Fruit fly (Drosophila melanogaster) whole organism, embryonic: ENCODE measurements around the gene CG8861.

Source experiments
- Atf6 ChIP-seq: fragments of 200-800 bp; sonication (Bioruptor generic); IDR thresholded peaks from 2 replicates; pipeline ENCODE4 v1.3.6; 2022; ENCODE audit warnings: missing biosample characterization, missing genetic modification characterization
- BtbVII ChIP-seq: fragments of 200-800 bp; sonication (Bioruptor generic); optimal IDR thresholded peaks from 3 replicates; lab custom pipeline; 2017; ENCODE audit warnings: missing biosample characterization, mild to moderate bottlenecking, missing genetic modification characterization
- CG10267 ChIP-seq: fragments of 200-800 bp; sonication (Bioruptor generic); optimal IDR thresholded peaks from 2 replicates; lab custom pipeline; 2018; ENCODE audit warnings: missing biosample characterization, mild to moderate bottlenecking, missing genetic modification characterization, moderate library complexity
- CG1233 ChIP-seq: fragments of 200-800 bp; sonication (Bioruptor generic); optimal IDR thresholded peaks from 4 replicates; lab custom pipeline; 2018; ENCODE audit warnings: missing biosample characterization, mild to moderate bottlenecking, missing genetic modification characterization
- CG12769 ChIP-seq: fragments of 200-800 bp; sonication (Bioruptor generic); optimal IDR thresholded peaks from 2 replicates; lab custom pipeline; 2019; ENCODE audit warnings: missing biosample characterization, mild to moderate bottlenecking, missing genetic modification characterization, moderate library complexity
- CG13123 ChIP-seq: fragments of 200-800 bp; sonication (Bioruptor generic); optimal IDR thresholded peaks from 2 replicates; lab custom pipeline; 2016; ENCODE audit warnings: missing biosample characterization, missing genetic modification characterization
- CG14667 ChIP-seq: fragments of 200-800 bp; sonication (Bioruptor generic); IDR thresholded peaks from 2 replicates; pipeline ENCODE4 v1.3.6; 2022; ENCODE audit warnings: missing biosample characterization, missing genetic modification characterization
- CG14710 ChIP-seq: fragments of 200-800 bp; sonication (Bioruptor generic); optimal IDR thresholded peaks from 3 replicates; lab custom pipeline; 2019; ENCODE audit warnings: missing biosample characterization, mild to moderate bottlenecking, missing genetic modification characterization, moderate library complexity
- CG14965 ChIP-seq: fragments of 200-800 bp; sonication (Bioruptor generic); optimal IDR thresholded peaks from 2 replicates; lab custom pipeline; 2016; ENCODE audit warnings: missing biosample characterization, missing genetic modification characterization, borderline replicate concordance
- CG17361 ChIP-seq: fragments of 200-800 bp; sonication (Bioruptor generic); IDR thresholded peaks from 3 replicates; pipeline ENCODE4 v1.3.6; 2022; ENCODE audit warnings: missing biosample characterization, missing genetic modification characterization
- CG17829 ChIP-seq: fragments of 200-800 bp; optimal IDR thresholded peaks from 2 replicates; lab custom pipeline; 2019; ENCODE audit warnings: missing biosample characterization, mild to moderate bottlenecking, missing genetic modification characterization, moderate library complexity
- CG2712 ChIP-seq: fragments of 200-800 bp; optimal IDR thresholded peaks from 3 replicates; lab custom pipeline; 2019; ENCODE audit warnings: missing biosample characterization, mild to moderate bottlenecking, missing genetic modification characterization, moderate library complexity
- CG31224 ChIP-seq: fragments of 200-800 bp; sonication (Bioruptor generic); IDR thresholded peaks from 2 replicates; pipeline ENCODE4 v1.3.6; 2022; ENCODE audit warnings: missing biosample characterization, missing genetic modification characterization
- CG3847 ChIP-seq: fragments of 200-800 bp; sonication (Bioruptor generic); IDR thresholded peaks from 2 replicates; pipeline ENCODE4 v1.3.6; 2022; ENCODE audit warnings: missing biosample characterization, missing genetic modification characterization
- CG5245 ChIP-seq: fragments of 200-800 bp; sonication (Bioruptor generic); optimal IDR thresholded peaks from 3 replicates; lab custom pipeline; 2016; ENCODE audit warnings: missing biosample characterization, missing genetic modification characterization
- CG6272 ChIP-seq: fragments of 200-800 bp; sonication (Bioruptor generic); IDR thresholded peaks from 2 replicates; pipeline ENCODE4 v1.3.6; 2022; ENCODE audit warnings: missing biosample characterization, missing genetic modification characterization
- CG7556 ChIP-seq: fragments of 200-800 bp; sonication (Bioruptor generic); optimal IDR thresholded peaks from 2 replicates; lab custom pipeline; 2017; ENCODE audit warnings: missing biosample characterization, mild to moderate bottlenecking, missing genetic modification characterization
- CG7963 ChIP-seq: fragments of 200-800 bp; sonication (Bioruptor generic); IDR thresholded peaks from 3 replicates; pipeline ENCODE4 v1.3.6; 2022; ENCODE audit warnings: missing biosample characterization, missing genetic modification characterization; ENCODE audit not compliant: partially characterized antibody
- CG8089 ChIP-seq: fragments of 200-800 bp; sonication (Bioruptor generic); optimal IDR thresholded peaks from 3 replicates; lab custom pipeline; 2016; ENCODE audit warnings: missing biosample characterization, missing genetic modification characterization
- Camta ChIP-seq: fragments of 200-800 bp; sonication (Bioruptor generic); optimal IDR thresholded peaks from 2 replicates; lab custom pipeline; 2016; ENCODE audit warnings: missing biosample characterization, missing genetic modification characterization
- Deaf1 ChIP-seq: fragments of 200-800 bp; optimal IDR thresholded peaks from 3 replicates; lab custom pipeline; 2019; ENCODE audit warnings: missing biosample characterization, mild to moderate bottlenecking, missing genetic modification characterization, moderate library complexity
- Drgx ChIP-seq: fragments of 200-800 bp; sonication (Bioruptor generic); IDR thresholded peaks from 2 replicates; pipeline ENCODE4 v1.3.6; 2022; ENCODE audit warnings: missing biosample characterization, missing genetic modification characterization
- HLH3B ChIP-seq: fragments of 200-800 bp; sonication (Bioruptor generic); IDR thresholded peaks from 2 replicates; pipeline ENCODE4 v1.3.6; 2022; ENCODE audit warnings: missing biosample characterization, missing genetic modification characterization
- Kr ChIP-seq: fragments of 200-800 bp; sonication (Bioruptor generic); optimal IDR thresholded peaks from 2 replicates; lab custom pipeline; 2017; ENCODE audit warnings: missing biosample characterization, mild to moderate bottlenecking, missing genetic modification characterization
- MESR4 ChIP-seq: fragments of 200-800 bp; sonication (Bioruptor generic); optimal IDR thresholded peaks from 2 replicates; lab custom pipeline; 2018; ENCODE audit warnings: missing biosample characterization, mild to moderate bottlenecking, missing genetic modification characterization, moderate library complexity
- Mad ChIP-seq: fragments of 200-800 bp; sonication (Bioruptor generic); optimal IDR thresholded peaks from 2 replicates; lab custom pipeline; 2016; ENCODE audit warnings: missing biosample characterization, missing genetic modification characterization
- Oli ChIP-seq: fragments of 200-800 bp; sonication (Bioruptor generic); optimal IDR thresholded peaks from 2 replicates; lab custom pipeline; 2018; ENCODE audit warnings: missing biosample characterization, mild to moderate bottlenecking, missing genetic modification characterization, moderate library complexity
- Rfx ChIP-seq: fragments of 200-800 bp; sonication (Bioruptor generic); IDR thresholded peaks from 2 replicates; pipeline ENCODE4 v1.3.6; 2022; ENCODE audit warnings: missing biosample characterization, missing genetic modification characterization
- Ssrp ChIP-seq: fragments of 200-800 bp; sonication (Bioruptor generic); optimal IDR thresholded peaks from 2 replicates; lab custom pipeline; 2018; ENCODE audit warnings: missing biosample characterization, mild to moderate bottlenecking, missing genetic modification characterization, moderate library complexity
- Usf ChIP-seq: fragments of 200-800 bp; sonication (Bioruptor generic); optimal IDR thresholded peaks from 2 replicates; lab custom pipeline; 2017; ENCODE audit warnings: missing genotype, missing biosample characterization, missing genetic modification characterization
- aop ChIP-seq: fragments of 200-800 bp; sonication (Bioruptor generic); IDR thresholded peaks from 2 replicates; pipeline ENCODE4 v1.3.6; 2022; ENCODE audit warnings: missing biosample characterization, missing genetic modification characterization
- bcd ChIP-seq: fragments of 200-800 bp; sonication (Bioruptor generic); optimal IDR thresholded peaks from 2 replicates; lab custom pipeline; 2017; ENCODE audit warnings: missing biosample characterization, mild to moderate bottlenecking, missing genetic modification characterization
- cato ChIP-seq: fragments of 200-800 bp; sonication (Bioruptor generic); optimal IDR thresholded peaks from 2 replicates; lab custom pipeline; 2016; ENCODE audit warnings: missing biosample characterization, missing genetic modification characterization, borderline replicate concordance
- chn ChIP-seq: fragments of 200-800 bp; sonication (Bioruptor generic); optimal IDR thresholded peaks from 2 replicates; lab custom pipeline; 2016; ENCODE audit warnings: missing biosample characterization, missing genetic modification characterization
- danr ChIP-seq: fragments of 200-800 bp; sonication (Bioruptor generic); IDR thresholded peaks from 2 replicates; pipeline ENCODE4 v1.3.6; 2022; ENCODE audit warnings: missing biosample characterization, missing genetic modification characterization
- ftz-f1 ChIP-seq: fragments of 200-800 bp; sonication (Bioruptor generic); optimal IDR thresholded peaks from 2 replicates; lab custom pipeline; 2016; ENCODE audit warnings: missing biosample characterization, missing genetic modification characterization
- gsb ChIP-seq: fragments of 200-800 bp; sonication (Bioruptor generic); IDR thresholded peaks from 2 replicates; pipeline ENCODE4 v1.3.6; 2022; ENCODE audit warnings: missing biosample characterization, missing genetic modification characterization
- hb ChIP-seq: fragments of 200-800 bp; sonication (Bioruptor generic); IDR thresholded peaks from 3 replicates; pipeline ENCODE4 v1.3.6; 2022; ENCODE audit warnings: missing biosample characterization, missing genetic modification characterization; ENCODE audit not compliant: partially characterized antibody
- her ChIP-seq: fragments of 200-800 bp; sonication (Bioruptor generic); optimal IDR thresholded peaks from 2 replicates; lab custom pipeline; 2016; ENCODE audit warnings: missing biosample characterization, missing genetic modification characterization
- mirr ChIP-seq: fragments of 200-800 bp; sonication (Bioruptor generic); optimal IDR thresholded peaks from 3 replicates; lab custom pipeline; 2018; ENCODE audit warnings: missing biosample characterization, mild to moderate bottlenecking, missing genetic modification characterization
- pan ChIP-seq, 4 experiments: fragments of >200 bp in 3 of 4; fragments of 200-800 bp in 1 of 4; sonication (Bioruptor generic) in 1 of 4; optimal IDR thresholded peaks in 3 of 4; IDR thresholded peaks in 1 of 4; 2 replicates each; pipeline versions ENCODE4 v1.3.6 to Lab custom; 2017 to 2022; ENCODE audit warnings: missing biosample characterization in 2 of 4, missing genetic modification characterization in 2 of 4, mixed read lengths in 1 of 4
- phol ChIP-seq: fragments of 200-800 bp; sonication (Bioruptor generic); optimal IDR thresholded peaks from 3 replicates; lab custom pipeline; 2018; ENCODE audit warnings: missing biosample characterization, mild to moderate bottlenecking, missing genetic modification characterization, moderate library complexity
- run ChIP-seq: fragments of 200-800 bp; sonication (Bioruptor generic); optimal IDR thresholded peaks from 3 replicates; lab custom pipeline; 2018; ENCODE audit warnings: missing biosample characterization, mild to moderate bottlenecking, missing genetic modification characterization
- slou ChIP-seq: fragments of 200-800 bp; sonication (Bioruptor generic); optimal IDR thresholded peaks from 3 replicates; lab custom pipeline; 2016; ENCODE audit warnings: missing biosample characterization, missing genetic modification characterization
- stc ChIP-seq: fragments of 200-800 bp; sonication (Bioruptor generic); IDR thresholded peaks from 2 replicates; pipeline ENCODE4 v1.3.6; 2022; ENCODE audit warnings: missing biosample characterization, missing genetic modification characterization
- tin ChIP-seq: fragments of 200-800 bp; sonication (Bioruptor generic); optimal IDR thresholded peaks from 3 replicates; lab custom pipeline; 2016; ENCODE audit warnings: missing biosample characterization, missing genetic modification characterization
- tx ChIP-seq: fragments of 200-800 bp; sonication (Bioruptor generic); optimal IDR thresholded peaks from 2 replicates; lab custom pipeline; 2016; ENCODE audit warnings: missing biosample characterization, missing genetic modification characterization
- z ChIP-seq: fragments of 200-800 bp; sonication (Bioruptor generic); IDR thresholded peaks from 3 replicates; pipeline ENCODE4 v1.3.6; 2022; ENCODE audit warnings: missing biosample characterization, missing genetic modification characterization

The CG8861 gene

DNA sequence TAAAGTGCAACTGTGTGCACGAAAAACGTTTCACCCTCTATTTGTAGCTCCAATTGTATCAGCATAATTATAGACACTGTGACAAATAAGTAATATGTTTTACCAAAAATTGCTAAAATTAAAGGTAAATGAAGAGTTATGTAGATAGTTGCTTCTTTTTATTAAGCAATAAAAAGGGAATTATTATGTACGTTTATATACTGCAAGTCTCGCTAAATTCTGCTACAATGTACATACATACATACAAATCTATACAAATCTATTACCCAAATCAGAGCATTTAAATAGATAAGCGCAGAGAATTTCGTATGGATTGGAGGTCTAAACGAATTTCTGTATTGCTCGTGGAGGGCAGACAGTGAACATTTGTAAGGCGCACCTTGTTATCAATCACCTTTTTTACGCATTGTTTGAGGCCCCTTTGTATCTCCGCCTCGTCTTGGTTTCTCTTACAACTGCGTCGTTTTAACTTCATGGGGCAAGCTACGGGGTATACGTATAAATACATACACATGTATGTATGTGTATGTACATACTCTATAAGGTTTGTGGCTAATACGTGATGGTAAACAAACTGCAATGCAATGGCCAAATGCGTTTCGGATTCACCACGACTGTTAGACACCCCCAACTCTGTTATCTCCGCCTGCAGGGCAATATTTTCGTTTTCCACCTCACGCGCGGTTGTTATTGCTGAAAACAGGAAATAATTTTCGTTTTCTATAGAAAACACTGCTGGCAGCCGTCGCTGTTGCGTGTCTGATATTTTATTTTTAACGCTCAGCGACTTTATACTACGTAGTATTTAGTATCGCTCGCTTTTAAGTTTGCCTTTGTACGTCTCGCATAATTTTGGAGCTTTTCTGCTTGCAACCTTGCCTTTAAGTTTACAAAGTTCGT is 11.1 kb upstream of the CG8861 start (continued):
- TF ChIP-seq Atf6 (peak; percentile 15; the same call in 1 of the 2 replicates), Drgx (GFP tag; lab: Robert Waterston, UW) (peak; percentile 62; the same call in 1 of the 2 replicates), Rfx (no peak), Oli (tag; lab: Kevin White, UChicago) (peak; percentile 67), CG14710 (tag; lab: Kevin White, UChicago) (peak; percentile 81), CG8089 (GFP tag; lab: Kevin White, UChicago) (peak; percentile 67), cato (GFP tag; lab: Kevin White, UChicago) (no peak), CG2712 (tag; lab: Kevin White, UChicago) (peak; percentile 86), run (tag; lab: Kevin White, UChicago) (peak; percentile 16), CG7963 (no peak), CG17829 (tag; lab: Kevin White, UChicago) (peak; percentile 80), z (GFP tag; lab: Robert Waterston, UW) (no peak), MESR4 (GFP tag; lab: Kevin White, UChicago) (no peak), tx (GFP tag; lab: Kevin White, UChicago) (peak; percentile 7), hb (GFP tag; lab: Robert Waterston, UW) (no peak), CG14965 (GFP tag; lab: Kevin White, UChicago) (no peak), her (GFP tag; lab: Kevin White, UChicago) (no peak), slou (GFP tag; lab: Kevin White, UChicago) (no peak), CG12769 (tag; lab: Kevin White, UChicago) (peak; percentile 2), gsb (GFP tag; lab: Robert Waterston, UW) (no peak), Camta (peak; percentile 57), danr (GFP tag; lab: Robert Waterston, UW) (no peak), CG13123 (GFP tag; lab: Kevin White, UChicago) (no peak), bcd (peak; percentile 24), aop (GFP tag; lab: Robert Waterston, UW) (no peak), CG1233 (GFP tag; lab: Kevin White, UChicago) (peak; percentile 36), ftz-f1 (GFP tag; lab: Kevin White, UChicago) (peak; percentile 47), CG14667 (0 out of 2 replicates have a peak, but pooled peaks have one; percentile 16), BtbVII (GFP tag; lab: Kevin White, UChicago) (no peak), HLH3B (GFP tag; lab: Robert Waterston, UW) (peak; percentile 56), Usf (GFP tag; lab: Kevin White, UChicago) (no peak), CG7556 (peak; percentile 74), Kr (peak; percentile 15), Ssrp (tag; lab: Kevin White, UChicago) (peak; percentile 71), CG5245 (GFP tag; lab: Kevin White, UChicago) (peak; percentile 8), CG6272 (no peak), CG10267 (tag; lab: Kevin White, UChicago) (peak; percentile 69), tin (GFP tag; lab: Kevin White, UChicago) (peak; percentile 55), CG17361 (GFP tag; lab: Robert Waterston, UW) (peak; percentile 80), phol (peak; percentile 81), mirr (GFP tag; lab: Kevin White, UChicago) (peak; percentile 67), stc (GFP tag; lab: Robert Waterston, UW) (0 out of 2 replicates have a peak, but pooled peaks have one; percentile 7), CG31224 (GFP tag; lab: Robert Waterston, UW) (no peak; the same call in 1 of the 2 replicates), CG3847 (0 out of 2 replicates have a peak, but pooled peaks have one; percentile 35), Deaf1 (tag; lab: Kevin White, UChicago) (peak; percentile 18), pan (optimal IDR thresholded peaks at IDR 0.05; lab: Kevin White, UChicago) (no peak), pan (GFP tag; optimal IDR thresholded peaks at IDR 0.05 in 1 of 2, IDR thresholded peaks at IDR 0.05 in 1 of 2) (peak in 1 of 2 experiments; percentile 73), Mad (no peak), chn (GFP tag; lab: Kevin White, UChicago) (peak; percentile 7)
